Worm (Caenorhabditis elegans) whole organism, young adult: ENCODE measurements around the gene sad-1.
A peak's percentile ranks its signal among the peaks of the same experiment; 100 is the strongest.

Source experiments
- B0019.2 ChIP-seq: fragments of 200-800 bp; sonication (Bioruptor generic); conservative IDR thresholded peaks from 2 replicates; pipeline ENCODE4 v1.3.6; 2022; ENCODE audit warnings: missing genetic modification reagents, missing genetic modification characterization, missing compliant biosample characterization
- B0035.1 ChIP-seq: sonication (generic microtip); optimal IDR thresholded peaks from 2 replicates; lab custom pipeline; 2016; ENCODE audit warnings: missing genetic modification characterization, mild to moderate bottlenecking, missing compliant biosample characterization, missing genotype, missing genetic modification reagents
- C06A6.2 ChIP-seq: fragments of 200-800 bp; sonication (Bioruptor generic); conservative IDR thresholded peaks from 2 replicates; pipeline ENCODE4 v1.3.6; 2022; ENCODE audit warnings: missing genetic modification characterization, missing compliant biosample characterization
- F23B12.7 ChIP-seq: sonication (generic microtip); optimal IDR thresholded peaks from 2 replicates; lab custom pipeline; 2017; ENCODE audit warnings: missing genetic modification characterization, mild to moderate bottlenecking, missing compliant biosample characterization, antibody characterized with exemption, moderate library complexity; ENCODE audit not compliant: insufficient read depth
- F37B4.10 ChIP-seq: fragments of 200-800 bp; sonication (Bioruptor generic); IDR thresholded peaks from 2 replicates; pipeline ENCODE4 v1.3.6; 2022; ENCODE audit warnings: missing genetic modification characterization, missing compliant biosample characterization
- K11D2.4 ChIP-seq: fragments of 200-800 bp; sonication (Bioruptor generic); IDR thresholded peaks from 2 replicates; pipeline ENCODE4 v1.3.6; 2022; ENCODE audit warnings: missing genetic modification reagents, missing genetic modification characterization, missing compliant biosample characterization
- K12H6.12 ChIP-seq: fragments of 200-800 bp; sonication (Bioruptor generic); optimal IDR thresholded peaks from 2 replicates; lab custom pipeline; 2018; ENCODE audit warnings: mild to moderate bottlenecking, missing genetic modification characterization, missing compliant biosample characterization
- Y56A3A.18 ChIP-seq: fragments of 200-800 bp; sonication (Bioruptor generic); IDR thresholded peaks from 2 replicates; pipeline ENCODE4 v1.3.6; 2022; ENCODE audit warnings: missing genetic modification reagents, missing genetic modification characterization, missing compliant biosample characterization
- Y79H2A.3 ChIP-seq: fragments of 200-800 bp; sonication (Bioruptor generic); conservative IDR thresholded peaks from 2 replicates; pipeline ENCODE4 v1.3.6; 2022; ENCODE audit warnings: missing genetic modification reagents, missing genetic modification characterization, missing compliant biosample characterization
- ZK185.1 ChIP-seq: sonication (generic microtip); optimal IDR thresholded peaks from 2 replicates; lab custom pipeline; 2016; ENCODE audit warnings: mild to moderate bottlenecking, missing genetic modification characterization, missing compliant biosample characterization; ENCODE audit not compliant: poor library complexity, severe bottlenecking
- atf-7 ChIP-seq: sonication (generic microtip); optimal IDR thresholded peaks from 2 replicates; lab custom pipeline; 2017; ENCODE audit warnings: mild to moderate bottlenecking, missing genetic modification characterization, missing compliant biosample characterization
- attf-5 ChIP-seq: fragments of 200-800 bp; sonication (Bioruptor generic); optimal IDR thresholded peaks from 2 replicates; lab custom pipeline; 2018; ENCODE audit warnings: mild to moderate bottlenecking, missing genetic modification characterization, missing compliant biosample characterization
- bed-2 ChIP-seq: fragments of 200-800 bp; sonication (Bioruptor generic); IDR thresholded peaks from 2 replicates; pipeline ENCODE4 v1.3.6; 2022; ENCODE audit warnings: missing genetic modification reagents, missing genetic modification characterization, missing compliant biosample characterization
- cebp-1 ChIP-seq, 2 experiments: fragments of 200-800 bp in 1 of 2; sonication (Bioruptor generic) in 1 of 2; sonication (generic microtip) in 1 of 2; IDR thresholded peaks in 1 of 2; optimal IDR thresholded peaks in 1 of 2; 2 replicates each; pipeline versions ENCODE4 v1.3.6 to Lab custom; 2017 to 2022; ENCODE audit warnings: missing compliant biosample characterization in 2 of 2, missing genetic modification characterization in 2 of 2, mild to moderate bottlenecking in 1 of 2, missing genetic modification reagents in 1 of 2, moderate library complexity in 1 of 2
- ceh-58 ChIP-seq: fragments of 200-800 bp; sonication (Bioruptor generic); IDR thresholded peaks from 2 replicates; pipeline ENCODE4 v1.3.6; 2022; ENCODE audit warnings: missing genetic modification characterization, missing compliant biosample characterization
- ceh-79 ChIP-seq: sonication (generic microtip); optimal IDR thresholded peaks from 2 replicates; lab custom pipeline; 2017; ENCODE audit warnings: mild to moderate bottlenecking, missing genetic modification characterization, missing compliant biosample characterization
- die-1 ChIP-seq: sonication (generic microtip); optimal IDR thresholded peaks from 2 replicates; lab custom pipeline; 2016; ENCODE audit warnings: missing genotype, mild to moderate bottlenecking, missing genetic modification characterization, missing compliant biosample characterization
- dox-1 ChIP-seq: fragments of 200-800 bp; sonication (Bioruptor generic); IDR thresholded peaks from 2 replicates; pipeline ENCODE4 v1.3.6; 2022; ENCODE audit warnings: missing genetic modification reagents, missing genetic modification characterization, missing compliant biosample characterization
- egl-18 ChIP-seq: fragments of 200-800 bp; sonication (Bioruptor generic); IDR thresholded peaks from 2 replicates; pipeline ENCODE4 v1.3.6; 2022; ENCODE audit warnings: missing genetic modification reagents, missing genetic modification characterization, missing compliant biosample characterization
- egrh-3 ChIP-seq: fragments of 200-800 bp; sonication (Bioruptor generic); IDR thresholded peaks from 2 replicates; pipeline ENCODE4 v1.3.6; 2022; ENCODE audit warnings: missing genetic modification reagents, missing genetic modification characterization, missing compliant biosample characterization
- ekl-4 ChIP-seq: fragments of 200-800 bp; sonication (Bioruptor generic); IDR thresholded peaks from 2 replicates; pipeline ENCODE4 v1.3.6; 2022; ENCODE audit warnings: missing genetic modification reagents, missing genetic modification characterization, missing compliant biosample characterization
- hmg-1.2 ChIP-seq: fragments of 200-800 bp; sonication (Bioruptor generic); IDR thresholded peaks from 2 replicates; pipeline ENCODE4 v1.3.6; 2022; ENCODE audit warnings: missing genetic modification reagents, missing genetic modification characterization, missing compliant biosample characterization
- hrde-1 ChIP-seq: sonication (generic microtip); optimal IDR thresholded peaks from 2 replicates; lab custom pipeline; 2016; ENCODE audit warnings: missing genetic modification characterization, mild to moderate bottlenecking, missing compliant biosample characterization, moderate library complexity, missing genotype, missing genetic modification reagents, borderline replicate concordance
- let-607 ChIP-seq, 2 experiments: fragments of 200-800 bp in 1 of 2; sonication (Bioruptor generic) in 1 of 2; sonication (generic microtip) in 1 of 2; optimal IDR thresholded peaks; 2 replicates each; lab custom pipeline; 2016 to 2018; ENCODE audit warnings: mild to moderate bottlenecking in 2 of 2, missing compliant biosample characterization in 2 of 2, missing genetic modification characterization in 2 of 2, moderate library complexity in 2 of 2, missing genotype in 1 of 2
- lin-35 ChIP-seq, 3 experiments: fragments of 150-350 bp in 2 of 3; sonication (generic microtip) in 1 of 3; optimal IDR thresholded peaks; 2 replicates each; lab custom pipeline; 2014 to 2018; ENCODE audit warnings: missing biosample characterization in 3 of 3, missing genetic modification characterization in 3 of 3, missing genetic modification reagents in 3 of 3
- lsy-27 ChIP-seq: sonication (generic microtip); optimal IDR thresholded peaks from 2 replicates; lab custom pipeline; 2017; ENCODE audit warnings: missing genetic modification characterization, mild to moderate bottlenecking, missing compliant biosample characterization, antibody characterized with exemption, missing genotype, borderline replicate concordance; ENCODE audit not compliant: insufficient read depth
- madf-6 ChIP-seq: fragments of 200-800 bp; sonication (Bioruptor generic); IDR thresholded peaks from 2 replicates; pipeline ENCODE4 v1.3.6; 2022; ENCODE audit warnings: missing genetic modification reagents, missing genetic modification characterization, missing compliant biosample characterization
- mcd-1 ChIP-seq: fragments of 200-800 bp; sonication (Bioruptor generic); IDR thresholded peaks from 2 replicates; pipeline ENCODE4 v1.3.6; 2022; ENCODE audit warnings: missing genetic modification reagents, missing genetic modification characterization, missing compliant biosample characterization
- mel-28 ChIP-seq: sonication (generic microtip); optimal IDR thresholded peaks from 2 replicates; lab custom pipeline; 2016; ENCODE audit warnings: borderline replicate concordance, mild to moderate bottlenecking, missing genetic modification characterization, missing compliant biosample characterization
- mes-4 ChIP-seq: sonication (generic microtip); optimal IDR thresholded peaks from 2 replicates; lab custom pipeline; 2016; ENCODE audit warnings: missing genotype, missing genetic modification characterization, missing compliant biosample characterization
- nfya-2 ChIP-seq: fragments of 200-800 bp; sonication (Bioruptor generic); IDR thresholded peaks from 2 replicates; pipeline ENCODE4 v1.3.6; 2022; ENCODE audit warnings: missing genetic modification reagents, missing genetic modification characterization, missing compliant biosample characterization
- nhr-80 ChIP-seq: sonication (generic microtip); optimal IDR thresholded peaks from 2 replicates; lab custom pipeline; 2016; ENCODE audit warnings: missing genetic modification characterization, missing compliant biosample characterization
- pbrm-1 ChIP-seq: fragments of 200-800 bp; sonication (Bioruptor generic); IDR thresholded peaks from 2 replicates; pipeline ENCODE4 v1.3.6; 2022; ENCODE audit warnings: missing genetic modification reagents, missing genetic modification characterization, missing compliant biosample characterization
- rcor-1 ChIP-seq: fragments of 200-800 bp; sonication (Bioruptor generic); IDR thresholded peaks from 2 replicates; pipeline ENCODE4 v1.3.6; 2022; ENCODE audit warnings: missing genetic modification reagents, missing genetic modification characterization, missing compliant biosample characterization
- snpc-3.4 ChIP-seq: sonication (generic microtip); optimal IDR thresholded peaks from 2 replicates; lab custom pipeline; 2017; ENCODE audit warnings: missing genetic modification characterization, mild to moderate bottlenecking, missing compliant biosample characterization, antibody characterized with exemption, moderate library complexity, missing genotype, missing genetic modification reagents
- snpc-4 ChIP-seq, 5 experiments: fragments of 150-350 bp in 1 of 5; sonication (generic microtip) in 4 of 5; optimal IDR thresholded peaks; 2 replicates each; lab custom pipeline; 2014 to 2018; ENCODE audit warnings: missing genetic modification characterization in 5 of 5, missing biosample characterization in 3 of 5, antibody characterized with exemption in 2 of 5, mild to moderate bottlenecking in 2 of 5, missing compliant biosample characterization in 2 of 5, missing genotype in 2 of 5, moderate library complexity in 2 of 5, missing genetic modification reagents in 1 of 5
- somi-1 ChIP-seq: fragments of 200-800 bp; sonication (Bioruptor generic); optimal IDR thresholded peaks from 2 replicates; lab custom pipeline; 2018; ENCODE audit warnings: mild to moderate bottlenecking, missing genetic modification characterization, missing compliant biosample characterization
- sptf-2 ChIP-seq: fragments of 200-800 bp; sonication (Bioruptor generic); optimal IDR thresholded peaks from 2 replicates; lab custom pipeline; 2018; ENCODE audit warnings: mild to moderate bottlenecking, missing genetic modification characterization, missing compliant biosample characterization
- tbx-9 ChIP-seq: sonication (generic microtip); optimal IDR thresholded peaks from 2 replicates; lab custom pipeline; 2016; ENCODE audit warnings: borderline replicate concordance, missing genetic modification characterization, inconsistent platforms, missing compliant biosample characterization
- tlf-1 ChIP-seq: fragments of 200-800 bp; sonication (Bioruptor generic); optimal IDR thresholded peaks from 2 replicates; lab custom pipeline; 2018; ENCODE audit warnings: mild to moderate bottlenecking, missing genetic modification characterization, missing compliant biosample characterization
- unc-130 ChIP-seq: sonication (generic microtip); optimal IDR thresholded peaks from 2 replicates; lab custom pipeline; 2016; ENCODE audit warnings: missing genetic modification reagents, missing genetic modification characterization, missing compliant biosample characterization
- zfh-2 ChIP-seq: fragments of 200-800 bp; sonication (Bioruptor generic); conservative IDR thresholded peaks from 2 replicates; pipeline ENCODE4 v1.3.6; 2022; ENCODE audit warnings: missing genetic modification reagents, missing genetic modification characterization, missing compliant biosample characterization
- ztf-26 ChIP-seq: sonication (generic microtip); optimal IDR thresholded peaks from 2 replicates; lab custom pipeline; 2017; ENCODE audit warnings: missing genetic modification characterization, missing compliant biosample characterization
- ztf-6 ChIP-seq: fragments of 200-800 bp; sonication (Bioruptor generic); IDR thresholded peaks from 2 replicates; pipeline ENCODE4 v1.3.6; 2022; ENCODE audit warnings: missing genetic modification reagents, missing genetic modification characterization, missing compliant biosample characterization

Gene sad-1

ce11 chrX:13518861-13519713 lies 18.6 kb upstream of the sad-1 start, which contains the start of the genes cdk-4 and F18H3.1:
cdk-4 (minus strand) TSS chrX:13518911.
F18H3.1 (plus strand) TSS chrX:13519663.
- TF ChIP-seq bed-2 (no peak), Y56A3A.18 (GFP tag; lab: Robert Waterston, UW) (no peak), mel-28 (tag; lab: Kevin White, UChicago) (no peak), pbrm-1 (GFP tag; lab: Robert Waterston, UW) (no peak), Y79H2A.3 (GFP tag; lab: Robert Waterston, UW) (no peak), madf-6 (GFP tag; lab: Robert Waterston, UW) (no peak), nhr-80 (tag; lab: Kevin White, UChicago) (peak; percentile 55), somi-1 (GFP tag; lab: Kevin White, UChicago) (no peak), K11D2.4 (GFP tag; lab: Robert Waterston, UW) (no peak), sptf-2 (no peak), ekl-4 (GFP tag; lab: Robert Waterston, UW) (no peak), dox-1 (GFP tag; lab: Robert Waterston, UW) (peak; percentile 67), F37B4.10 (GFP tag; lab: Robert Waterston, UW) (no peak), lsy-27 (tag; lab: Kevin White, UChicago) (no peak), egrh-3 (GFP tag; lab: Robert Waterston, UW) (0 out of 2 replicates have a peak, but pooled peaks have one; percentile 16), tbx-9 (tag; lab: Kevin White, UChicago) (no peak), hmg-1.2 (GFP tag; lab: Robert Waterston, UW) (peak; percentile 53; the same call in 1 of the 2 replicates), snpc-3.4 (tag; lab: Kevin White, UChicago) (no peak), mes-4 (tag; lab: Kevin White, UChicago) (no peak), die-1 (no peak), snpc-4 (GFP tag; optimal IDR thresholded peaks at IDR 0.05; lab: Kevin White, UChicago) (no peak), snpc-4 (tag; optimal IDR thresholded peaks at IDR 0.05; lab: Kevin White, UChicago) (peak in 1 of 4 experiments; percentile 14), hrde-1 (tag; lab: Kevin White, UChicago) (no peak), nfya-2 (GFP tag; lab: Robert Waterston, UW) (no peak), K12H6.12 (tag; lab: Kevin White, UChicago) (peak; percentile 40), mcd-1 (GFP tag; lab: Robert Waterston, UW) (peak; percentile 51), cebp-1 (GFP tag; IDR thresholded peaks at IDR 0.05; lab: Robert Waterston, UW) (peak; percentile 61), cebp-1 (tag; optimal IDR thresholded peaks at IDR 0.05; lab: Kevin White, UChicago) (peak; percentile 91), let-607 (tag; optimal IDR thresholded peaks at IDR 0.05; lab: Kevin White, UChicago) (no peak), ceh-79 (tag; lab: Kevin White, UChicago) (no peak), C06A6.2 (GFP tag; lab: Robert Waterston, UW) (no peak), F23B12.7 (tag; lab: Kevin White, UChicago) (no peak), rcor-1 (no peak), zfh-2 (GFP tag; lab: Robert Waterston, UW) (peak; percentile 95), B0035.1 (tag; lab: Kevin White, UChicago) (no peak)

- no peak for TF ChIP-seq egl-18 (GFP tag; lab: Robert Waterston, UW)
- no peak for TF ChIP-seq attf-5 (GFP tag; lab: Kevin White, UChicago)
- peak in 1 of 2 experiments; percentile 71 for TF ChIP-seq let-607 (tag; optimal IDR thresholded peaks at IDR 0.05; lab: Kevin White, UChicago)
- peak; percentile 92 for TF ChIP-seq ZK185.1 (tag; lab: Kevin White, UChicago)
- peak in 2 of 3 experiments; percentile 24 to 89 for TF ChIP-seq lin-35 (GFP tag; optimal IDR thresholded peaks at IDR 0.05; lab: Kevin White, UChicago)
- peak; percentile 82 for TF ChIP-seq tlf-1
- peak; percentile 84 for TF ChIP-seq ztf-26
- peak; percentile 66 for TF ChIP-seq pbrm-1 (GFP tag; lab: Robert Waterston, UW)
- TF ChIP-seq egrh-3 (GFP tag; lab: Robert Waterston, UW), result no peak
- peak; percentile 66 for TF ChIP-seq atf-7 (tag; lab: Kevin White, UChicago)
- TF ChIP-seq ztf-6 (GFP tag; lab: Robert Waterston, UW), result no peak
- TF ChIP-seq unc-130 (GFP tag; lab: Kevin White, UChicago), result no peak
- no peak for TF ChIP-seq ceh-58 (GFP tag; lab: Robert Waterston, UW)
- TF ChIP-seq B0019.2 (GFP tag; lab: Robert Waterston, UW), result no peak
Measured at ce11 chrX:13514384-13514783, 13.9 kb upstream of the sad-1 start.
